Fruit fly (Drosophila melanogaster) whole organism, adult: ENCODE measurements around the gene RNF220.

Experiments
- CG11617 ChIP-seq: fragments of 200-800 bp; sonication (Bioruptor generic); optimal IDR thresholded peaks from 2 replicates; lab custom pipeline; 2017; ENCODE audit warnings: mild to moderate bottlenecking, missing biosample characterization, missing genetic modification reagents, missing genetic modification characterization
- CG12768 ChIP-seq: fragments of 200-800 bp; sonication (Bioruptor generic); optimal IDR thresholded peaks from 2 replicates; lab custom pipeline; 2017; ENCODE audit warnings: missing biosample characterization, missing genetic modification characterization, mild to moderate bottlenecking, moderate library complexity, missing genetic modification reagents
- CG5204 ChIP-seq: fragments of 200-800 bp; sonication (Bioruptor generic); optimal IDR thresholded peaks from 2 replicates; lab custom pipeline; 2016; ENCODE audit warnings: missing biosample characterization, missing genetic modification characterization
- CG7101 ChIP-seq: fragments of 200-800 bp; sonication (Bioruptor generic); optimal IDR thresholded peaks from 2 replicates; lab custom pipeline; 2018; ENCODE audit warnings: missing biosample characterization, mild to moderate bottlenecking, missing genetic modification characterization, moderate library complexity
- Clk ChIP-seq: fragments of 200-800 bp; sonication (Bioruptor generic); optimal IDR thresholded peaks from 2 replicates; lab custom pipeline; 2017; ENCODE audit warnings: missing biosample characterization, missing genetic modification characterization
- Mnt ChIP-seq: fragments of 200-800 bp; sonication (Bioruptor generic); optimal IDR thresholded peaks from 2 replicates; lab custom pipeline; 2016; ENCODE audit warnings: missing biosample characterization, mild to moderate bottlenecking, missing genetic modification characterization
- cnc ChIP-seq, 2 experiments: fragments of >200 bp; optimal IDR thresholded peaks; 2 replicates each; lab custom pipeline; 2017
- ovo ChIP-seq: fragments of 200-800 bp; sonication (Bioruptor generic); optimal IDR thresholded peaks from 2 replicates; lab custom pipeline; 2016; ENCODE audit warnings: missing biosample characterization, missing genetic modification characterization
- pad ChIP-seq: fragments of 200-800 bp; sonication (Bioruptor generic); optimal IDR thresholded peaks from 3 replicates; lab custom pipeline; 2017; ENCODE audit warnings: missing biosample characterization, missing genetic modification characterization, mild to moderate bottlenecking, moderate library complexity, missing genetic modification reagents
- tj ChIP-seq: fragments of 200-800 bp; sonication (Bioruptor generic); optimal IDR thresholded peaks from 3 replicates; lab custom pipeline; 2017; ENCODE audit warnings: missing biosample characterization, mild to moderate bottlenecking, missing genetic modification characterization, moderate library complexity

- TF ChIP-seq Mnt (GFP tag; lab: Kevin White, UChicago): no peak
- no peak for TF ChIP-seq tj
- TF ChIP-seq CG11617: no peak
- TF ChIP-seq CG5204 (GFP tag; lab: Kevin White, UChicago): no peak
- no peak for TF ChIP-seq CG7101 (tag; lab: Kevin White, UChicago)
- TF ChIP-seq CG12768 (GFP tag; lab: Kevin White, UChicago): no peak
- no peak for TF ChIP-seq cnc (optimal IDR thresholded peaks at IDR 0.05; lab: Kevin White, UChicago)
- no peak for TF ChIP-seq pad (GFP tag; lab: Kevin White, UChicago)
- no peak for TF ChIP-seq Clk (GFP tag; lab: Kevin White, UChicago)
- TF ChIP-seq ovo (GFP tag; lab: Kevin White, UChicago): no peak
Observed at dm6 chr3R:22766072-22766471, 39.9 kb upstream of the RNF220 start, which contains the start of gene Nepl15.
